Worm (Caenorhabditis elegans) whole organism, early embryonic: ENCODE data around the gene nhr-185.

Source experiments
- B0310.2 ChIP-seq: sonication (generic microtip); optimal IDR thresholded peaks from 2 replicates; lab custom pipeline; 2016; ENCODE audit warnings: mild to moderate bottlenecking, missing genetic modification characterization, missing compliant biosample characterization
- F13C5.2 ChIP-seq: sonication (generic microtip); optimal IDR thresholded peaks from 2 replicates; lab custom pipeline; 2017; ENCODE audit warnings: mild to moderate bottlenecking, missing genetic modification characterization, inconsistent platforms, missing compliant biosample characterization
- aly-1 ChIP-seq: sonication (generic microtip); optimal IDR thresholded peaks from 2 replicates; lab custom pipeline; 2016; ENCODE audit warnings: missing genetic modification characterization, missing compliant biosample characterization
- ama-1 ChIP-seq: fragments of 150-350 bp; optimal IDR thresholded peaks from 2 replicates; lab custom pipeline; 2014
- ceh-13 ChIP-seq: fragments of 200-800 bp; sonication (Bioruptor generic); optimal IDR thresholded peaks from 2 replicates; lab custom pipeline; 2018; ENCODE audit warnings: mild to moderate bottlenecking, missing genetic modification characterization, missing compliant biosample characterization
- ceh-36 ChIP-seq: sonication (generic microtip); optimal IDR thresholded peaks from 2 replicates; lab custom pipeline; 2016; ENCODE audit warnings: missing genetic modification characterization, inconsistent platforms, missing compliant biosample characterization
- ets-7 ChIP-seq: sonication (generic microtip); optimal IDR thresholded peaks from 2 replicates; lab custom pipeline; 2016; ENCODE audit warnings: missing genotype, missing genetic modification characterization, missing compliant biosample characterization
- flt-1 ChIP-seq: fragments of 200-800 bp; sonication (Bioruptor generic); IDR thresholded peaks from 2 replicates; pipeline ENCODE4 v1.3.6; 2022; ENCODE audit warnings: missing genetic modification characterization, missing compliant biosample characterization
- hmbx-1 ChIP-seq: sonication (generic microtip); optimal IDR thresholded peaks from 2 replicates; lab custom pipeline; 2016; ENCODE audit warnings: mild to moderate bottlenecking, missing genetic modification characterization, missing compliant biosample characterization
- hmg-4 ChIP-seq: fragments of 200-800 bp; sonication (Bioruptor generic); optimal IDR thresholded peaks from 2 replicates; lab custom pipeline; 2018; ENCODE audit warnings: mild to moderate bottlenecking, missing genetic modification characterization, missing compliant biosample characterization
- hnd-1 ChIP-seq: sonication (generic microtip); optimal IDR thresholded peaks from 2 replicates; lab custom pipeline; 2016; ENCODE audit warnings: missing genetic modification characterization, missing compliant biosample characterization
- pes-1 ChIP-seq: fragments of 200-800 bp; sonication (Bioruptor generic); IDR thresholded peaks from 2 replicates; pipeline ENCODE4 v1.3.6; 2022; ENCODE audit warnings: missing genetic modification reagents, missing genetic modification characterization, missing compliant biosample characterization
- scrt-1 ChIP-seq: fragments of 200-800 bp; sonication (Bioruptor generic); IDR thresholded peaks from 2 replicates; pipeline ENCODE4 v1.3.6; 2022; ENCODE audit warnings: missing genetic modification characterization, missing compliant biosample characterization
- sea-1 ChIP-seq: fragments of 200-800 bp; sonication (Bioruptor generic); conservative IDR thresholded peaks from 2 replicates; pipeline ENCODE4 v1.3.6; 2022; ENCODE audit warnings: missing genetic modification characterization, missing compliant biosample characterization
- tbx-11 ChIP-seq: fragments of 200-800 bp; sonication (Bioruptor generic); IDR thresholded peaks from 2 replicates; pipeline ENCODE4 v1.3.6; 2022; ENCODE audit warnings: missing genetic modification characterization, missing compliant biosample characterization
- tbx-37 ChIP-seq: fragments of 200-800 bp; sonication (Bioruptor generic); conservative IDR thresholded peaks from 2 replicates; pipeline ENCODE4 v1.3.6; 2022; ENCODE audit warnings: missing genetic modification reagents, missing genetic modification characterization, missing compliant biosample characterization
- tra-4 ChIP-seq: sonication (generic microtip); optimal IDR thresholded peaks from 2 replicates; lab custom pipeline; 2017; ENCODE audit warnings: missing genetic modification characterization, missing compliant biosample characterization

The nhr-185 gene

DNA sequence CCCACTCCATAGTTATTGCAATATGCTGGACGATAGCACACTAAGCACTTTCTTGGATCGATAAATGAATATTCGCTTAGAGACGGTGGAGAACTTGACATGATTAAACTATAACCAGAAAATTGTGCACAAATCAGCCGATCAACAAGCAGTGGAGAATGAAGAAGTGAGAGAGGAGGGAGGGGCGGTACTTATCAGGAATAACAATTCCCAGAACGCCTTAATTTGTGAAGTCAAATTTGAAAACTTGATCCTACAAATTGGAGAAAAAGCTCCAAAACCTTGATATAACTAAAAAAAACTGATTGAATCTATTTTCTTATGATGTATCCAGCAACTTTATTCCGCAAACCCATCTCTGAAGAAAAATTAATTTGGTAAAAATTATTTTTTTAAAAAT lies 31.1 kb upstream of the nhr-185 start, which contains the start of gene nhr-159:
Gene nhr-159, minus strand, starts transcription at position 101 of the 400 bp plus-strand sequence.
- TF ChIP-seq sea-1 (GFP tag; lab: Robert Waterston, UW) = no peak

DNA sequence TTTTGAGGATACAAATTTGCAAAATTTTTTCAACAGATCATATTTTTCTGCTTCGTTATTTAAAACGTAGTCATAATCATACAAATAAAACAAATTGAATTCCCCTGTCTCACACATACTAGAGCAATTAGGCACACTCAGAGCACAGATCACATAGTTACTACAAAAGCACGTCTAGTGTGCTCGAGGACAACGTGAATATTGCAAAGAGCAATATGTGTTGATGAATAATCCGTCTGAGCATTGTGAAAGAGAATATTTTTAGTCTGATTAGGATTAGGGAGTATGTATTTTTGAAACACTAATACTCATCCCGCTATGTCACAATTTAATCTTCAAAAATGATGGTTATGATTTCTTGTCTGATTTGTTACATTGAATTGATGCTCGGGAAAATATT lies 30.1 kb upstream of the nhr-185 start:
- TF ChIP-seq tbx-37 (GFP tag; lab: Robert Waterston, UW) = no peak
- no peak for TF ChIP-seq ets-7 (tag; lab: Kevin White, UChicago)
- TF ChIP-seq hmbx-1 = no peak
- no peak for TF ChIP-seq scrt-1 (GFP tag; lab: Robert Waterston, UW)
- no peak for TF ChIP-seq hmg-4 (GFP tag; lab: Kevin White, UChicago)
- TF ChIP-seq flt-1 (GFP tag; lab: Robert Waterston, UW) = no peak
- TF ChIP-seq tbx-11 = no peak
- TF ChIP-seq B0310.2 (tag; lab: Kevin White, UChicago) = no peak
- no peak for TF ChIP-seq tra-4 (tag; lab: Kevin White, UChicago)
- no peak for TF ChIP-seq aly-1 (tag; lab: Kevin White, UChicago)
- TF ChIP-seq ama-1 = no peak

DNA sequence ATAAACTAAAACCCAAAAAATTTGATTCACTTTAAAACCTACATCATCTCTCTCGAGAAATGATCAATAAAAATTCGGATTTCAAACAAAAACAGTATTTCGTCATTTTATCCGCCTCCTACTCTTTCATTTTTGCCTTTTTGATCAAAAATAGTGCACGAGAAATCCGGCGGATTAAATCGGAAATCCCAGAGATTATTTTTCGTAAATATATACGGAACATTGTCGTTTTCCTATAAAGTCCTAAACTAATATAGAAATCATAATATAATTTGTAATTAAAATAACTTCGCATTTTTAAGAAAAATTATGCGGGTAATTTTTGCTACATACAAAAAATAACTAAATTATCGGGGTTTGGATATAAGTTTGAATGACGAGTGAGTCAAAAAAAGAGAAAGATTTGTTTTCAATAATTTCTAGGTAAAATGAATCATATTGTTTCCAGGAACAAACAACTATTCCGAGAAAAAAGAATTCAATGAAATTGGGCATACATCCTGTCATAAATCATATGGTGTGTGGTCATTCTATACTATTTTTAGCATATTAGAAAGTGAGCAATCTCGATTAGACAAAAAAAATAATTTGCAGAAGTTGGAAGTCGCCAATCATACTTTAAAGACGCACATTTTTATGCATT lies 27.1 kb upstream of the nhr-185 start, which contains the start of gene nhr-158:
Gene nhr-158, minus strand, starts transcription at position 51 of the 643 bp plus-strand sequence.
- TF ChIP-seq hnd-1 (tag; lab: Kevin White, UChicago) (no peak), tbx-11 (no peak), hmg-4 (GFP tag; lab: Kevin White, UChicago) (no peak), tbx-37 (GFP tag; lab: Robert Waterston, UW) (no peak), F13C5.2 (tag; lab: Kevin White, UChicago) (no peak), scrt-1 (GFP tag; lab: Robert Waterston, UW) (no peak), sea-1 (GFP tag; lab: Robert Waterston, UW) (no peak), hmbx-1 (no peak), ama-1 (no peak), pes-1 (GFP tag; lab: Robert Waterston, UW) (no peak), tra-4 (tag; lab: Kevin White, UChicago) (no peak), flt-1 (GFP tag; lab: Robert Waterston, UW) (no peak), ceh-36 (tag; lab: Kevin White, UChicago) (no peak), ceh-13 (GFP tag; lab: Kevin White, UChicago) (no peak), aly-1 (tag; lab: Kevin White, UChicago) (no peak), B0310.2 (tag; lab: Kevin White, UChicago) (no peak), ets-7 (tag; lab: Kevin White, UChicago) (no peak)

DNA sequence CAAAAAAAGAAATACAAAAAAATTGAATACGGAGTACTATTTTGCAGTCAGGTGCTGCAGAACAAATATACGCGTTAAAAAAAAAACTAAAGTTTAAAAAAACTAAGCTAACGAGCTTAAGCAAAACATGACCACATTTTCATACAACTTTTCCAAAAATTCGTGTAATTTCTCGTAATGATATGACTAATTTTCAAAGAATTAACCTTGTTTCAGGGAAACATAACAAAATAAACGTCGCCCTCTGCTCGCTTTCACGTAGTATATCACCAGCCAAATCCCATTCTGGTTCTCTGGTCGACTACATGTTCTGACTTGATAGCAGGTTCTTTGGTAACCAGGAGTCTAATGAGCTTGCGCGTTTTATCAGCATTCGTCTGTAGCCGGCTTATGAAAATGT lies 23.2 kb upstream of the nhr-185 start:
- TF ChIP-seq aly-1 (tag; lab: Kevin White, UChicago) (no peak), ets-7 (tag; lab: Kevin White, UChicago) (no peak), flt-1 (GFP tag; lab: Robert Waterston, UW) (no peak), sea-1 (GFP tag; lab: Robert Waterston, UW) (no peak), hmbx-1 (no peak), scrt-1 (GFP tag; lab: Robert Waterston, UW) (no peak), tra-4 (tag; lab: Kevin White, UChicago) (no peak), tbx-11 (no peak), hmg-4 (GFP tag; lab: Kevin White, UChicago) (no peak), hnd-1 (tag; lab: Kevin White, UChicago) (no peak), F13C5.2 (tag; lab: Kevin White, UChicago) (no peak), B0310.2 (tag; lab: Kevin White, UChicago) (no peak), ceh-36 (tag; lab: Kevin White, UChicago) (no peak), pes-1 (GFP tag; lab: Robert Waterston, UW) (no peak), ama-1 (no peak), tbx-37 (GFP tag; lab: Robert Waterston, UW) (no peak), ceh-13 (GFP tag; lab: Kevin White, UChicago) (no peak)

DNA sequence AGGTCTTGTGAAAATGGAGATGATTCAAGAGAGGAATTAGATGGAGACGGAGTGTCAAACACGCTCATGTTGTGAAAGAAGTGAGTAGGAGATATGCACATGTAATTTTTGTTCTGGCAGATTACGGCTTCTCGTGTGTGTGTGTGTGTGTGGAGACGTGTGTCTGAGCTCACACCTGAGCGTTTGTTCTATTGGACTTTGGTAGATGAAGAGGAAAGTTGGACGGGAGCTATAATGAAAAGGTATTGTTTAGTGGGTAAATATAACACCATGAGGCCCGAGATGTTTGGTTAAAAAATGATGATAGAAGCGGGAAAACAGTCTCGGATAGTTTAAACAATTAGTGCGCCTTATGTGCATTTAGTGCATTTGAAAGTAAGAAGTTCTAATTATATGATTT lies 21.7 kb upstream of the nhr-185 start, which contains the start of gene nhr-157:
Gene nhr-157, minus strand, starts transcription at position 101 of the 400 bp plus-strand sequence.
- no peak for TF ChIP-seq tra-4 (tag; lab: Kevin White, UChicago)
- no peak for TF ChIP-seq pes-1 (GFP tag; lab: Robert Waterston, UW)
- TF ChIP-seq hmbx-1 = no peak
- no peak for TF ChIP-seq ceh-13 (GFP tag; lab: Kevin White, UChicago)
- TF ChIP-seq F13C5.2 (tag; lab: Kevin White, UChicago) = no peak
- no peak for TF ChIP-seq tbx-11
- no peak for TF ChIP-seq aly-1 (tag; lab: Kevin White, UChicago)
- TF ChIP-seq hmg-4 (GFP tag; lab: Kevin White, UChicago) = no peak
- no peak for TF ChIP-seq hnd-1 (tag; lab: Kevin White, UChicago)
- no peak for TF ChIP-seq ets-7 (tag; lab: Kevin White, UChicago)
- no peak for TF ChIP-seq scrt-1 (GFP tag; lab: Robert Waterston, UW)
- TF ChIP-seq flt-1 (GFP tag; lab: Robert Waterston, UW) = no peak
- TF ChIP-seq B0310.2 (tag; lab: Kevin White, UChicago) = no peak
- TF ChIP-seq tbx-37 (GFP tag; lab: Robert Waterston, UW) = no peak
- TF ChIP-seq sea-1 (GFP tag; lab: Robert Waterston, UW) = no peak
- TF ChIP-seq ceh-36 (tag; lab: Kevin White, UChicago) = no peak

DNA sequence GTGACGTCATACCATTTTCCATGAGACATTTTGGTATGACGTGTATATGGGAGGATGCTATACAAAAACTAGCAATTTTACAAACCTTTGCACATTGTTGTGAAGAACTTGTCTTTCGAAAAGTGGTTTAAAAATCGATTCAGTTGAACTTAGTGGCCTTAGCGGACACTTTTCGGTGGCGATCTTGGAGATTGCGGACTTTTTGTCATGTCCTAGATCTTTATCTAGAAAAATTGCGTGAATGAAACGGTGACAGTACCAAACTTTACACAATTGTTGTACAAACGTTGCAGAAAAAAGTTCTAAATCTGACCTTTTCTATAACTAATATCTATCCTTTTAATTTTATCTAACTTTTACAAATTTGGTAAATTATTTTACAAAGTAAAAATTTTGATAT lies 18.1 kb upstream of the nhr-185 start:
- no peak for TF ChIP-seq ets-7 (tag; lab: Kevin White, UChicago)
- TF ChIP-seq tbx-11 = no peak
- TF ChIP-seq aly-1 (tag; lab: Kevin White, UChicago) = no peak
- no peak for TF ChIP-seq tbx-37 (GFP tag; lab: Robert Waterston, UW)
- no peak for TF ChIP-seq hnd-1 (tag; lab: Kevin White, UChicago)

DNA sequence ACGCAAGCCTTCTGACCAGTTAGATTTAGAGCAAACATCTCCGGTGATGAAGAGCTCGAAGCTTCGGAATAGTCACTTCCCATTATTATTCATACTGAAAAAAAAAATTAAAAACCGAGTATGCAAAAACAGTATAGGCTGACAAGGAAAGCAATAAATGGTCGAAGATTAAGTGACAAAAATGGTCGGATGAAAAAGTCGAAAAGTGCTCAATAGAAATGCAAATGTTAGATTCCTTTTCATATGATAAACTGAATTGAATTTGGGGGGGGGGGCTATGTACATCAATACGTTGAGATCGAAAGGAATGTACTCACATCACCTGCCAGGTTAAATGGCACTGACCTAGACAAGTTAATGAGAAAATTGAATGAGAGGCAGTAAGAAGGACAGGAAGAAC lies 15.7 kb upstream of the nhr-185 start, which contains the start of gene nhr-187:
Gene nhr-187, minus strand, starts transcription at position 101 of the 400 bp plus-strand sequence.
- TF ChIP-seq ama-1 (no peak), sea-1 (GFP tag; lab: Robert Waterston, UW) (no peak), flt-1 (GFP tag; lab: Robert Waterston, UW) (no peak), hmg-4 (GFP tag; lab: Kevin White, UChicago) (no peak), ceh-13 (GFP tag; lab: Kevin White, UChicago) (no peak), ceh-36 (tag; lab: Kevin White, UChicago) (no peak), tbx-37 (GFP tag; lab: Robert Waterston, UW) (no peak), hnd-1 (tag; lab: Kevin White, UChicago) (no peak), tra-4 (tag; lab: Kevin White, UChicago) (no peak), hmbx-1 (no peak), ets-7 (tag; lab: Kevin White, UChicago) (no peak), pes-1 (GFP tag; lab: Robert Waterston, UW) (no peak), scrt-1 (GFP tag; lab: Robert Waterston, UW) (no peak), F13C5.2 (tag; lab: Kevin White, UChicago) (no peak), B0310.2 (tag; lab: Kevin White, UChicago) (no peak), aly-1 (tag; lab: Kevin White, UChicago) (no peak), tbx-11 (no peak)
